Worm (Caenorhabditis elegans): ENCODE data around the gene Y38C1AA.6.

DNA sequence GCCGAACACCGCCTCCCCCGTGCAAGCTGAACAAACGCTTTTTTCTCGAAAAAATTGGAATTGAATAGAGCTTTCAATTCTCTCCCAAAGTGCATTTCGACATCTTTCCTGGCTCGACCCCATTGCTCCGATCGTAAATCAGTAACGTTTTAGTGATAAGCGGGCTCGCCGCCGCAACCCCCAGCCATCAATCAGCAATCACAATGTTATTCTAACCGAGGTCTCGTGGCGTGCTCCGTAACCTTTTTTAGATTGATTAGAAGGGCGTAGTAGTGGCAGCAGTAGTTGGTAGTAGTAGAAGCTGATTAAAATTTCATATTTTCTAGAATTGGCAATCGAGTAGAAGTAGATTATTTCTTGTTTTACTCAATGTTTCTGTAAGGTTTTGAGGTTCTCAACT lies 24.7 kb downstream of the Y38C1AA.6 start:
- no peak for TF ChIP-seq F13C5.2 (tag; optimal IDR thresholded peaks at IDR 0.05)
- no peak for TF ChIP-seq ama-1 (optimal IDR thresholded peaks at IDR 0.05)
- TF ChIP-seq ceh-13 (GFP tag; optimal IDR thresholded peaks at IDR 0.05) = no peak
- no peak for TF ChIP-seq tra-4 (tag; optimal IDR thresholded peaks at IDR 0.05)
- TF ChIP-seq aly-1 (tag; optimal IDR thresholded peaks at IDR 0.05) = no peak
- TF ChIP-seq sea-1 (GFP tag; conservative IDR thresholded peaks at IDR 0.05) = no peak
- TF ChIP-seq flt-1 (GFP tag; IDR thresholded peaks at IDR 0.05) = no peak
- no peak for TF ChIP-seq tbx-11 (GFP tag; IDR thresholded peaks at IDR 0.05)
- TF ChIP-seq tbx-37 (GFP tag; conservative IDR thresholded peaks at IDR 0.05) = no peak
- no peak for TF ChIP-seq ets-7 (tag; optimal IDR thresholded peaks at IDR 0.05)
